Worm (Caenorhabditis elegans) whole organism, L3 larva: ENCODE data around the gene ZK287.4.

ENCODE experiments used
- ceh-16 ChIP-seq: sonication (generic microtip); optimal IDR thresholded peaks from 2 replicates; lab custom pipeline; 2017; ENCODE audit warnings: missing biosample characterization, missing genetic modification characterization
- ceh-28 ChIP-seq: fragments of 150-350 bp; optimal IDR thresholded peaks from 2 replicates; lab custom pipeline; 2014; ENCODE audit warnings: missing biosample characterization, missing genetic modification reagents, missing genetic modification characterization
- ceh-82 ChIP-seq: fragments of 150-350 bp; optimal IDR thresholded peaks from 2 replicates; lab custom pipeline; 2014; ENCODE audit warnings: missing biosample characterization, missing genetic modification characterization
- ceh-9 ChIP-seq: sonication (generic microtip); optimal IDR thresholded peaks from 2 replicates; lab custom pipeline; 2018; ENCODE audit warnings: missing biosample characterization, missing genetic modification characterization
- egl-27 ChIP-seq: sonication (generic microtip); optimal IDR thresholded peaks from 4 replicates; lab custom pipeline; 2017; ENCODE audit warnings: missing biosample characterization, missing genetic modification reagents, missing genetic modification characterization
- egl-5 ChIP-seq: fragments of 150-350 bp; optimal IDR thresholded peaks from 2 replicates; lab custom pipeline; 2017; ENCODE audit warnings: missing biosample characterization, missing genetic modification reagents, missing genetic modification characterization, inconsistent platforms
- elt-2 ChIP-seq: sonication (generic microtip); optimal IDR thresholded peaks from 2 replicates; lab custom pipeline; 2016; ENCODE audit warnings: missing genetic modification reagents, mild to moderate bottlenecking, missing genetic modification characterization, missing compliant biosample characterization
- elt-3 ChIP-seq, 3 experiments: fragments of 150-350 bp in 1 of 3; sonication (generic microtip) in 2 of 3; optimal IDR thresholded peaks; 2 replicates in 2 of 3; 4 replicates in 1 of 3; lab custom pipeline; 2014 to 2017; ENCODE audit warnings: missing biosample characterization in 3 of 3, missing genetic modification characterization in 3 of 3
- fkh-10 ChIP-seq: sonication (generic microtip); optimal IDR thresholded peaks from 2 replicates; lab custom pipeline; 2017; ENCODE audit warnings: missing biosample characterization, missing genetic modification reagents, missing genetic modification characterization
- fos-1 ChIP-seq: fragments of 150-350 bp; optimal IDR thresholded peaks from 2 replicates; lab custom pipeline; 2014; ENCODE audit warnings: missing biosample characterization, missing genetic modification characterization
- lin-15B ChIP-seq: fragments of 150-350 bp; optimal IDR thresholded peaks from 2 replicates; lab custom pipeline; 2014; ENCODE audit warnings: missing biosample characterization, missing genetic modification characterization
- lin-39 ChIP-seq: fragments of 150-350 bp; optimal IDR thresholded peaks from 2 replicates; lab custom pipeline; 2018; ENCODE audit warnings: missing biosample characterization, missing genetic modification reagents, missing genetic modification characterization
- lsy-12 ChIP-seq: sonication (generic microtip); optimal IDR thresholded peaks from 2 replicates; lab custom pipeline; 2016; ENCODE audit warnings: mild to moderate bottlenecking, missing genetic modification characterization, missing compliant biosample characterization
- mdl-1 ChIP-seq: fragments of 150-350 bp; optimal IDR thresholded peaks from 2 replicates; lab custom pipeline; 2014; ENCODE audit warnings: missing biosample characterization, missing genetic modification characterization
- mml-1 ChIP-seq: fragments of 150-350 bp; sonication (generic microtip); optimal IDR thresholded peaks from 3 replicates; lab custom pipeline; 2014; ENCODE audit warnings: missing biosample characterization, missing genetic modification characterization
- nfya-1 ChIP-seq: sonication (generic microtip); optimal IDR thresholded peaks from 2 replicates; lab custom pipeline; 2017; ENCODE audit warnings: missing genetic modification characterization, mild to moderate bottlenecking, missing compliant biosample characterization, antibody characterized with exemption, moderate library complexity; ENCODE audit not compliant: insufficient read depth
- nhr-11 ChIP-seq: fragments of 150-350 bp; optimal IDR thresholded peaks from 2 replicates; lab custom pipeline; 2014; ENCODE audit warnings: missing biosample characterization, missing genetic modification characterization
- nhr-12 ChIP-seq: fragments of 150-350 bp; optimal IDR thresholded peaks from 2 replicates; lab custom pipeline; 2014; ENCODE audit warnings: missing biosample characterization, missing genetic modification characterization
- nhr-23 ChIP-seq: fragments of 150-350 bp; optimal IDR thresholded peaks from 2 replicates; lab custom pipeline; 2014; ENCODE audit warnings: missing biosample characterization, missing genetic modification reagents, missing genetic modification characterization
- nhr-28 ChIP-seq: fragments of 150-350 bp; optimal IDR thresholded peaks from 2 replicates; lab custom pipeline; 2014; ENCODE audit warnings: missing biosample characterization, missing genetic modification characterization
- nhr-43 ChIP-seq: sonication (generic microtip); optimal IDR thresholded peaks from 2 replicates; lab custom pipeline; 2016; ENCODE audit warnings: mild to moderate bottlenecking, missing genetic modification characterization, missing compliant biosample characterization; ENCODE audit not compliant: poor library complexity, severe bottlenecking
- nhr-67 ChIP-seq: fragments of 150-350 bp; optimal IDR thresholded peaks from 2 replicates; lab custom pipeline; 2014; ENCODE audit warnings: missing biosample characterization, missing genetic modification characterization
- nhr-76 ChIP-seq: fragments of 150-350 bp; sonication (generic microtip); optimal IDR thresholded peaks from 5 replicates; lab custom pipeline; 2014; ENCODE audit warnings: missing biosample characterization, missing genetic modification characterization
- nhr-77 ChIP-seq: fragments of 150-350 bp; optimal IDR thresholded peaks from 2 replicates; lab custom pipeline; 2014; ENCODE audit warnings: missing biosample characterization, missing genetic modification characterization
- pha-4 ChIP-seq: fragments of 150-350 bp; optimal IDR thresholded peaks from 2 replicates; lab custom pipeline; 2014; ENCODE audit warnings: missing biosample characterization, missing genetic modification reagents, missing genetic modification characterization
- pqm-1 ChIP-seq: fragments of 150-350 bp; optimal IDR thresholded peaks from 2 replicates; lab custom pipeline; 2017; ENCODE audit warnings: missing biosample characterization, missing genetic modification characterization, inconsistent platforms
- snpc-4 ChIP-seq: fragments of 150-350 bp; optimal IDR thresholded peaks from 2 replicates; lab custom pipeline; 2014; ENCODE audit warnings: missing biosample characterization, missing genetic modification characterization
- tbx-2 ChIP-seq: sonication (generic microtip); optimal IDR thresholded peaks from 2 replicates; lab custom pipeline; 2016; ENCODE audit warnings: mild to moderate bottlenecking, missing genetic modification characterization, missing compliant biosample characterization
- unc-39 ChIP-seq: sonication (generic microtip); optimal IDR thresholded peaks from 4 replicates; lab custom pipeline; 2017; ENCODE audit warnings: missing biosample characterization, missing genetic modification characterization
- unc-62 ChIP-seq: fragments of 150-350 bp; sonication (generic microtip); optimal IDR thresholded peaks from 4 replicates; lab custom pipeline; 2014; ENCODE audit warnings: missing biosample characterization, missing genetic modification reagents, missing genetic modification characterization
- ztf-11 ChIP-seq: fragments of 150-350 bp; optimal IDR thresholded peaks from 2 replicates; lab custom pipeline; 2014; ENCODE audit warnings: missing biosample characterization, missing genetic modification characterization

The ZK287.4 gene

DNA sequence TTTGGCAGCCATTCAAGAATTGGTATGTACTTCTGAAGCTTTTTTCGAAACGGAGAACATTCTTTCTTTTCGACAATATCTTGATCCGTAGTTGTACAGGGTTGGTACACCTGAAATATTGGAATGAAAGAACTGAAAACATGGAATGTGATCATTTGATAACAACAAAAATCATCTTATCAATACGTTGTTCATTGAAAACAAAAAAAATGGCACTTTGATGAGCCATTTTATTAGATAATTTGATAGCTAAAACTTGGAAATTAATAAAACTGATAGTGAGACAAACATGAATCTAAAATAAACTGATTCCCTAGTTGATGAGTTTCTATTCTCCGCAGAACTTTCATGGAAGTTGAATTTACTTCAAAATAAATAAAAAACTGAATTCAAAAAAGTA, 13.0 kb downstream of the ZK287.4 start:
- TF ChIP-seq ztf-11 (tag; lab: Kevin White, UChicago) (no peak), elt-2 (peak; percentile 70)

DNA sequence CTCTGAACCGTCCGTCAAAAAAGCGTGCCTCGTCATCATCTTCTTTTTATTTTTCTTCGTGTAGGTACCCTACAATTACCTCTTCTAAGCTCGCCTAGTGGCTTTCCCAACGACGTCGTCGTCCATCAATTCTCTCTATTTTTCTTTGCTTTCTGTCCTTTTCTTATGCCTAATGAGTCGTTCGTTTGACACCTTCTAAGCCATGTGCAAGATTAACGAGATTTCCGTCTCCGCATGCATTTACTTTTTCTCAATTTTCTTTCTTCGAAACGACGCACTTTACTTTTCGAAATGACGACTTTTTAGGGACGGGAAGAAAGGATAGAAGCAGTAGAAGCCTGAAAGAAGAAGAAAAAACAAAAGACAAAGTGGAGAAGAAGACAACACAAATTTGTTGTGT, 19.1 kb downstream of the ZK287.4 start, which contains the start of gene ZK287.1:
ZK287.1 (plus strand) TSS at position 301 of the 400 bp plus-strand sequence.
- TF ChIP-seq unc-39 (tag; lab: Kevin White, UChicago) (no peak), lin-39 (tag; lab: Kevin White, UChicago) (peak; percentile 15), nfya-1 (tag; lab: Kevin White, UChicago) (peak; percentile 27)

DNA sequence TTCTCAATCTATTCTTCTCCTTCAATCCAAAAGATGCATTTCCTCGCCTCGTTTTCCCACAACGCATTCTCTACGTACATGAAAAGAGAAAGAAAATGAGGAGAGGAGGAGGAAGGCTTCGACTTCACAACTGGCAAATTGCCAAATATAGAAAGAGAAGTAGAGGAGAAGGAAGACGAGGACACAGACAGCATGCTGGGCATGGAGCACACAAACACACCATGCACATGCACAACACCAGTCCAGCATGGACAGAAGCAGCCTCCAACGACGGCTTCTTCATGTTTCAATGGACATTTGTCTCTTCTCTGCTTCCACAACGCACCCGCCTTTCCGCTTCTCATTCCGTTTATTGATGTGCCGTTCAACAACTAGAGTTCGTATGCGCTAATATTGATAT, 20.8 kb downstream of the ZK287.4 start:
- peak; percentile 78 for TF ChIP-seq fkh-10 (GFP tag; lab: Kevin White, UChicago)
- TF ChIP-seq nhr-77 (tag; lab: Kevin White, UChicago), result no peak
- TF ChIP-seq lin-39 (tag; lab: Kevin White, UChicago), result peak; percentile 74
- peak; percentile 59 for TF ChIP-seq nfya-1 (tag; lab: Kevin White, UChicago)
- peak; percentile 43 for TF ChIP-seq mdl-1 (tag; lab: Kevin White, UChicago)
- TF ChIP-seq lin-15B (tag; lab: Kevin White, UChicago), result peak; percentile 29
- TF ChIP-seq mml-1, result no peak
- no peak for TF ChIP-seq ceh-9

DNA sequence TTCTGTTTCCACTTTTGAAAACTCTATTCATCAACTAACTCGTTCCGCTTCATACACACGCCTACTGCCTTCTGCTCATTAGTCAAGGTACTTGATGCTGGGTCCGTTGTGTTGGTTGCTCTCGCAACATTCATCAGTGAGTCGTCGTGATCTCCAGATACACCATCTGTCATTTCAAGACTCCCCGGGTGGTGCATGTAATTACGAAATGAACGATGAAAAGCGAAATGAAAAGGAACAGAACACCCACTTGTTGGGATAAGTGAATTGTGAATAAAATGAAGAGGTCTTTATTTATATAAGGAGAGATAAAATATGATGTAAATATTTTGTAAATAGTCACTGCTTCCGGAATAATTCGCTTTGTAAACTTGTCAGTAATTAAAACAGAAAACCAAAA, 21.5 kb downstream of the ZK287.4 start:
- TF ChIP-seq pha-4 (no peak), nhr-28 (no peak), nhr-11 (tag; lab: Kevin White, UChicago) (no peak), tbx-2 (tag; lab: Kevin White, UChicago) (no peak), ceh-28 (no peak), ceh-82 (tag; lab: Kevin White, UChicago) (no peak)

DNA sequence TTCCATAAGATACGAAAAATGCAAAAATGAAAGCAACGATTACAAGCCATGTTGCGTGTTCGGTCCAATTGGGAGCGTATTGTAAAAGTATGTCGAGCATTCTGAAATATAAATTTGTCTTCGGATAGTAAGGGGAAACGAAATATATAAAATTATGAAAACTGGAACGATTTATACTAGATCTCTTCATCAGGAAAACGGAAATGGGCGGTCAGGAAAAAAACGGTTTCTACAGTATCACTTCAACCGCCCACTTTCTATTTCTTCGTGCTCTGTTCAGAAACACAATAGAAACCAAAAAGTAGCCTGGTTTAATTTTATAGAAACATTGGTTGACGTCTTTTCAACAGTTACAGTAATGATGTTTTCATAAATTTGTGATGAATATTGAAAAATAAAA, 23.9 kb downstream of the ZK287.4 start, which contains the start of gene pitr-4:
pitr-4 (minus strand) TSS at position 101 of the 400 bp plus-strand sequence.
- no peak for TF ChIP-seq nhr-11 (tag; lab: Kevin White, UChicago)
- no peak for TF ChIP-seq elt-3 (tag; optimal IDR thresholded peaks at IDR 0.05; lab: Kevin White, UChicago)

DNA sequence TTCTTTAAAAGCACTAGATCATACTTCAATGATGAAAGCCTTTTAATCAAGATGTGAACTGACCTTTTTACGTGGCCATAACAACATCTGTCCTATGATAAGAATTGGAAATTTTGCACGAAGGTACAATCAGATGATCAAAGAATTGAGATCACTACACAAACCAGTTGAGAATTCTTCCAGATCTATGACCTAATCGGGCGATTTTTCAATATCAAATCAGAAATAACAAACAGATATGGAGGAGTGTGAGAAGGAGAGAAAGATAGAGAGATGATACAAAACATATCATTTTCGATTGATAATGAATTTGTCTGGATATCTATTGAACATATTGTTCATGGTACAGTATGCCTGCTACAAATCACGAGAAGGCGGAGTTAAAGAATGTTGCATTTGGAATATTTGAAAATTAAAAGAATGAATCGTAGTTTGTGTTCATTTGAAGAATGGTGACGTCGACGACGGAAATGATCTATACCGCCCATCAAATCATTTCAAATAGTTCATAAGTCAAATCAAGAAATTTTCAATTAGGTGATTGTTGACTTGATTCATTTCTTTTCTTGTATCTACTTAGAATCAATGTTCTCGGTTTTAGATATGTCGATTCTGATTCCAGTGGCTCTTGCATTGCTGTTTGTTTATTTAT, 31.2 kb downstream of the ZK287.4 start, which contains the start of gene cyp-29A4:
cyp-29A4 (plus strand) TSS at position 602 of the 652 bp plus-strand sequence.
- TF ChIP-seq elt-3 (tag; optimal IDR thresholded peaks at IDR 0.05; lab: Kevin White, UChicago) (peak; percentile 28 to 93 (median 71)), nhr-43 (tag; lab: Kevin White, UChicago) (peak; percentile 74), nhr-23 (peak; percentile 73), egl-5 (no peak)
- TF ChIP-seq, all 47 proteins: peak for 3

DNA sequence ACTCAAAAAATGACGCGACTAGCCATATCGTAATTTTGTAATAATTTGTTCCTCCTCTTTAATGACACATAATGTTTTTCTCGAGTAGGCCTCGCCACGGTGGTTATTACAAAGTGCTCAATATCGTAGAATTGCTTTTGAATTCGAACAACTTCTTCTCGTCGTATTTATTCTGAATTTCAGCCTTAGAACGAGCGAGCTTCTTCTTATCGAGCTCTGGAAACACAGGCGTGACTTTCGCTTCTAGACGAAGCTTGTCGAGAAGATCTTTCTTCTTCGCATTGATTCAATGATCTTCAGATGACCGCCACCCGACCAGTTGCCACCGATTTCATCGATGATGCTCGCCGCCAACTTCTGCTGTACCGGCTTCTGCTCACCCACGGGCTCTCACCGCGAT, 34.2 kb downstream of the ZK287.4 start, which contains the start of gene T06E4.21:
T06E4.21 (plus strand) TSS at position 301 of the 400 bp plus-strand sequence.
- TF ChIP-seq pqm-1 (tag; lab: Kevin White, UChicago) (no peak), lsy-12 (no peak), egl-27 (tag; lab: Kevin White, UChicago) (no peak), unc-62 (GFP tag; lab: Kevin White, UChicago) (no peak)

DNA sequence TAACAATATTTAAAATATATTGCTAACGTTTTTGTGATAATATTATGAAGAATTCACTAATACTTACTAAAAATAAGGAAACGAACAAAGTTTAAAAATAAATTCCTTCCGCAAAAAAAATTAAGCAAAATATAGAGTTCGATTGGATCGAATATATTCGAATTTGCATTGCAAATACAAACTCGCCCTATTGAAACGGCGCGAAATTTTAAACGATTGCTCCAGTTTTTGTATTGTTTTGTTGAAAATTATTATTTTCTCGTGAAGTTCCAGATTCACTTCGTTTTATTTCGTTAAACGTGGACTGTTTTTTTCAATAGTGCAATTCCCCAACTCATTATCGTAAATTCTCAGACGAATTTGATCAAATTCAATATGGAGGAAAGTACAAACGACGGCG, 40.0 kb downstream of the ZK287.4 start, which contains the start of the genes atl-1 and hcp-2:
atl-1 (minus strand) TSS at position 89 of the 400 bp plus-strand sequence.
hcp-2 (plus strand) TSS at position 353 of the 400 bp plus-strand sequence.
- TF ChIP-seq fkh-10 (GFP tag; lab: Kevin White, UChicago) (no peak), snpc-4 (tag; lab: Kevin White, UChicago) (no peak), mml-1 (no peak), nhr-12 (tag; lab: Kevin White, UChicago) (no peak), nhr-76 (tag; lab: Kevin White, UChicago) (no peak), ceh-16 (tag; lab: Kevin White, UChicago) (no peak), nhr-67 (tag; lab: Kevin White, UChicago) (no peak), fos-1 (tag; lab: Kevin White, UChicago) (no peak), nhr-23 (no peak)
- TF ChIP-seq, all 47 proteins: peak for 0
